Fruit fly (Drosophila melanogaster): Measurements from ENCODE around the gene BI-1.

Gene BI-1

DNA sequence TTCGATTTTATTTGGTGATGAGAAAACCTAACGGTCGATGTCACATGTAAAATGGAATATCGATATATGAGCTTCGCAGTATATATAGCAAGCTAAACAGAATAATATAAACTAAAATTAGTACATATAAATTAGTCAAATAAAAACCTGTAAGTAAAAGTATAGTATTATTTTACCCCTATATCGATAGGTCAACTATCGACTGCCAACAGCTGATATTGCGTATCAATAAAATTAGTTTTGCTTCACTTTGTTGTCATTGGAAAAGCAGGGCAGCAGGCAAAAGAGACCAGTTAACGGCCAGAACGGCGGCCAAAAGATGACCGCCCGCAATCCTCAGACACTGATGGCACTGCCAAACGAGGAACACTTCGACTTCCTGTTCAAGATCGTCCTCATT lies 11.8 kb downstream of the BI-1 start, which contains the start of gene Rab19 (continued):
- TF ChIP-seq YL-1 (GFP tag; optimal IDR thresholded peaks at IDR 0.05) = peak; percentile 1
- peak; percentile 79 for TF ChIP-seq CG6791 (GFP tag; IDR thresholded peaks at IDR 0.05; ENCODE audit: partially characterized antibody)
- peak; percentile 68 for TF ChIP-seq Dref (GFP tag; IDR thresholded peaks at IDR 0.05)
- TF ChIP-seq CG9215 (GFP tag; IDR thresholded peaks at IDR 0.05) = no peak
- TF ChIP-seq MBD-R2 (GFP tag; IDR thresholded peaks at IDR 0.05) = peak; percentile 59; the same call in 1 of the 2 replicates
- peak; percentile 36 for TF ChIP-seq CG17385 (GFP tag; optimal IDR thresholded peaks at IDR 0.05)
- TF ChIP-seq amos (GFP tag; IDR thresholded peaks at IDR 0.05; ENCODE audit: partially characterized antibody) = peak; percentile 79
- peak; percentile 19; the same call in 1 of the 2 replicates for TF ChIP-seq ato (GFP tag; IDR thresholded peaks at IDR 0.05; ENCODE audit: partially characterized antibody)
- TF ChIP-seq HLH4C (GFP tag; IDR thresholded peaks at IDR 0.05; ENCODE audit: partially characterized antibody) = peak; percentile 89
- peak; percentile 48; the same call in 1 of the 2 replicates for TF ChIP-seq E2f2 (GFP tag; IDR thresholded peaks at IDR 0.05)
- TF ChIP-seq CG2712 (tag; optimal IDR thresholded peaks at IDR 0.05) = peak; percentile 20
- TF ChIP-seq ash1 (GFP tag; optimal IDR thresholded peaks at IDR 0.05) = no peak
- TF ChIP-seq Dp (GFP tag; optimal IDR thresholded peaks at IDR 0.05) = peak; percentile 61
- TF ChIP-seq toy (GFP tag; IDR thresholded peaks at IDR 0.05) = no peak
- peak; percentile 16 for TF ChIP-seq zen (tag; optimal IDR thresholded peaks at IDR 0.05)
- peak; percentile 89 for TF ChIP-seq tna (GFP tag; IDR thresholded peaks at IDR 0.05; ENCODE audit: partially characterized antibody)
- TF ChIP-seq nerfin-2 (GFP tag; IDR thresholded peaks at IDR 0.05; ENCODE audit: partially characterized antibody) = peak; percentile 76
- TF ChIP-seq CG16813 (GFP tag; IDR thresholded peaks at IDR 0.05; ENCODE audit: partially characterized antibody) = peak; percentile 86
- TF ChIP-seq stwl (tag; optimal IDR thresholded peaks at IDR 0.05) = peak; percentile 57
- TF ChIP-seq lmd (GFP tag; IDR thresholded peaks at IDR 0.05) = no peak
- TF ChIP-seq HmgZ (tag; optimal IDR thresholded peaks at IDR 0.05) = peak; percentile 27
- TF ChIP-seq CG8089 (GFP tag; optimal IDR thresholded peaks at IDR 0.05) = no peak
- no peak for TF ChIP-seq yki (optimal IDR thresholded peaks at IDR 0.05)
- no peak for TF ChIP-seq dimm (GFP tag; IDR thresholded peaks at IDR 0.05)
- TF ChIP-seq chinmo (GFP tag; IDR thresholded peaks at IDR 0.05; ENCODE audit: partially characterized antibody) = peak; percentile 84; the same call in 1 of the 4 replicates
- peak; percentile 87 for TF ChIP-seq CG2129 (GFP tag; IDR thresholded peaks at IDR 0.05; ENCODE audit: partially characterized antibody)
- peak; percentile 12 for TF ChIP-seq PHDP (tag; optimal IDR thresholded peaks at IDR 0.05)
- peak; percentile 82 for TF ChIP-seq CG2116 (GFP tag; optimal IDR thresholded peaks at IDR 0.05)
- peak; percentile 87 for TF ChIP-seq bbx (GFP tag; IDR thresholded peaks at IDR 0.05; ENCODE audit: partially characterized antibody)
- TF ChIP-seq cad (GFP tag; optimal IDR thresholded peaks at IDR 0.05) = no peak
- no peak for TF ChIP-seq CG3726 (GFP tag; IDR thresholded peaks at IDR 0.05)
- no peak for TF ChIP-seq Nf-YA (GFP tag; IDR thresholded peaks at IDR 0.05)
- peak; percentile 98 for TF ChIP-seq Doc3 (GFP tag; IDR thresholded peaks at IDR 0.05; ENCODE audit: partially characterized antibody)
- TF ChIP-seq CG10147 (GFP tag; optimal IDR thresholded peaks at IDR 0.05) = no peak
- TF ChIP-seq CG13287 (GFP tag; IDR thresholded peaks at IDR 0.05; ENCODE audit: partially characterized antibody) = peak; percentile 97
- no peak for TF ChIP-seq HmgD (GFP tag; optimal IDR thresholded peaks at IDR 0.05)
- TF ChIP-seq CG10267 (tag; optimal IDR thresholded peaks at IDR 0.05) = peak; percentile 74
- TF ChIP-seq CG14860 (GFP tag; IDR thresholded peaks at IDR 0.05; ENCODE audit: partially characterized antibody) = peak; percentile 86
- no peak for TF ChIP-seq CG17186 (GFP tag; optimal IDR thresholded peaks at IDR 0.05)
- TF ChIP-seq pzg (GFP tag; optimal IDR thresholded peaks at IDR 0.05) = peak; percentile 53

DNA sequence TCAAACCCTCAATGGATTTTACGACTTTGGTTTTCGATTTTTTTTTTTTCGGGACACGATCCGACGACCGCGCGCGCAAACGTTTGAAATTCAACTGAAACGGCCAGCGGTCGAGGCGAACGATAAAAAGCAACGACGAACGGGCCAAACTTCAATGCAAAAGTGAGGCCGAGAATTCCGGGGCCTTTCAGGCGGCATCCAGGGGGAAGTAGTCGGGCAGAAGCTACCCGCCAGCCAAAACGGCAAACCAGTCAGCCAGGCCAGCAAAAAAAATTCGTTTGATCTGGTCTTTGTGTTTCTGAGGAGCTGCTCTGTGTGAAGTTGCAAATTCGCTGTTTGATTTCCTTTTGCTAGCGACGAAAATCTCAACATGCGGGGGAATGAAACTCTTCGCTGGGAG lies 13.5 kb downstream of the BI-1 start, which contains the start of gene CG7201:
CG7201 (minus strand) TSS at position 101 of the 400 bp plus-strand sequence.
- TF ChIP-seq her (GFP tag; optimal IDR thresholded peaks at IDR 0.05) = no peak
- no peak for TF ChIP-seq CG5953 (GFP tag; IDR thresholded peaks at IDR 0.05)
- TF ChIP-seq HLH3B (GFP tag; IDR thresholded peaks at IDR 0.05) = no peak
- no peak for TF ChIP-seq E2f1 (GFP tag; IDR thresholded peaks at IDR 0.05)
- TF ChIP-seq CG15479 (GFP tag; optimal IDR thresholded peaks at IDR 0.05) = no peak
- no peak for TF ChIP-seq CG1647 (GFP tag; optimal IDR thresholded peaks at IDR 0.05)
- TF ChIP-seq CG18476 (GFP tag; optimal IDR thresholded peaks at IDR 0.05) = no peak
- no peak for TF ChIP-seq mam (GFP tag; optimal IDR thresholded peaks at IDR 0.05)
- no peak for TF ChIP-seq CG4730 (GFP tag; IDR thresholded peaks at IDR 0.05)
- no peak for TF ChIP-seq CG17186 (GFP tag; optimal IDR thresholded peaks at IDR 0.05)
- TF ChIP-seq Xrp1 (GFP tag; IDR thresholded peaks at IDR 0.05) = no peak
- no peak for TF ChIP-seq CG8944 (GFP tag; optimal IDR thresholded peaks at IDR 0.05)
- no peak for TF ChIP-seq al (GFP tag; IDR thresholded peaks at IDR 0.05)
- no peak for TF ChIP-seq sr (GFP tag; IDR thresholded peaks at IDR 0.05)
